Worm (Caenorhabditis elegans) whole organism, L3 larva: ENCODE results near the gene popl-1.

ENCODE experiments used
- R02D3.7 ChIP-seq: fragments of 150-350 bp; optimal IDR thresholded peaks from 2 replicates; lab custom pipeline; 2014; ENCODE audit warnings: missing biosample characterization, missing genetic modification characterization
- ZK546.5 ChIP-seq: sonication (generic microtip); optimal IDR thresholded peaks from 2 replicates; lab custom pipeline; 2017; ENCODE audit warnings: missing biosample characterization, missing genetic modification characterization
- ceh-16 ChIP-seq: sonication (generic microtip); optimal IDR thresholded peaks from 2 replicates; lab custom pipeline; 2017; ENCODE audit warnings: missing biosample characterization, missing genetic modification characterization
- ceh-28 ChIP-seq: fragments of 150-350 bp; optimal IDR thresholded peaks from 2 replicates; lab custom pipeline; 2014; ENCODE audit warnings: missing biosample characterization, missing genetic modification reagents, missing genetic modification characterization
- ceh-82 ChIP-seq: fragments of 150-350 bp; optimal IDR thresholded peaks from 2 replicates; lab custom pipeline; 2014; ENCODE audit warnings: missing biosample characterization, missing genetic modification characterization
- ceh-9 ChIP-seq: sonication (generic microtip); optimal IDR thresholded peaks from 2 replicates; lab custom pipeline; 2018; ENCODE audit warnings: missing biosample characterization, missing genetic modification characterization
- daf-12 ChIP-seq: fragments of 150-350 bp; optimal IDR thresholded peaks from 2 replicates; lab custom pipeline; 2014; ENCODE audit warnings: missing biosample characterization, missing genetic modification reagents, missing genetic modification characterization
- elt-1 ChIP-seq: fragments of 150-350 bp; optimal IDR thresholded peaks from 2 replicates; lab custom pipeline; 2014; ENCODE audit warnings: missing biosample characterization, missing genetic modification characterization
- eor-1 ChIP-seq, 2 experiments: fragments of 150-350 bp; optimal IDR thresholded peaks; 2 replicates each; lab custom pipeline; 2014 to 2018; ENCODE audit warnings: missing biosample characterization in 2 of 2, missing genetic modification characterization in 2 of 2
- fkh-10 ChIP-seq: sonication (generic microtip); optimal IDR thresholded peaks from 2 replicates; lab custom pipeline; 2017; ENCODE audit warnings: missing biosample characterization, missing genetic modification reagents, missing genetic modification characterization
- hmg-11 ChIP-seq: sonication (generic microtip); optimal IDR thresholded peaks from 2 replicates; lab custom pipeline; 2016; ENCODE audit warnings: missing genetic modification characterization, missing compliant biosample characterization
- jun-1 ChIP-seq: fragments of 150-350 bp; optimal IDR thresholded peaks from 2 replicates; lab custom pipeline; 2014; ENCODE audit warnings: missing biosample characterization, missing genetic modification reagents, missing genetic modification characterization
- lin-39 ChIP-seq: fragments of 150-350 bp; optimal IDR thresholded peaks from 2 replicates; lab custom pipeline; 2018; ENCODE audit warnings: missing biosample characterization, missing genetic modification reagents, missing genetic modification characterization
- lsy-12 ChIP-seq: sonication (generic microtip); optimal IDR thresholded peaks from 2 replicates; lab custom pipeline; 2016; ENCODE audit warnings: mild to moderate bottlenecking, missing genetic modification characterization, missing compliant biosample characterization
- mml-1 ChIP-seq: fragments of 150-350 bp; sonication (generic microtip); optimal IDR thresholded peaks from 3 replicates; lab custom pipeline; 2014; ENCODE audit warnings: missing biosample characterization, missing genetic modification characterization
- nfya-1 ChIP-seq: sonication (generic microtip); optimal IDR thresholded peaks from 2 replicates; lab custom pipeline; 2017; ENCODE audit warnings: missing genetic modification characterization, mild to moderate bottlenecking, missing compliant biosample characterization, antibody characterized with exemption, moderate library complexity; ENCODE audit not compliant: insufficient read depth
- nhr-11 ChIP-seq: fragments of 150-350 bp; optimal IDR thresholded peaks from 2 replicates; lab custom pipeline; 2014; ENCODE audit warnings: missing biosample characterization, missing genetic modification characterization
- nhr-12 ChIP-seq: fragments of 150-350 bp; optimal IDR thresholded peaks from 2 replicates; lab custom pipeline; 2014; ENCODE audit warnings: missing biosample characterization, missing genetic modification characterization
- nhr-237 ChIP-seq: fragments of 150-350 bp; optimal IDR thresholded peaks from 2 replicates; lab custom pipeline; 2014; ENCODE audit warnings: missing biosample characterization, missing genetic modification characterization
- nhr-43 ChIP-seq: sonication (generic microtip); optimal IDR thresholded peaks from 2 replicates; lab custom pipeline; 2016; ENCODE audit warnings: mild to moderate bottlenecking, missing genetic modification characterization, missing compliant biosample characterization; ENCODE audit not compliant: poor library complexity, severe bottlenecking
- nhr-67 ChIP-seq: fragments of 150-350 bp; optimal IDR thresholded peaks from 2 replicates; lab custom pipeline; 2014; ENCODE audit warnings: missing biosample characterization, missing genetic modification characterization
- nhr-76 ChIP-seq: fragments of 150-350 bp; sonication (generic microtip); optimal IDR thresholded peaks from 5 replicates; lab custom pipeline; 2014; ENCODE audit warnings: missing biosample characterization, missing genetic modification characterization
- nhr-77 ChIP-seq: fragments of 150-350 bp; optimal IDR thresholded peaks from 2 replicates; lab custom pipeline; 2014; ENCODE audit warnings: missing biosample characterization, missing genetic modification characterization
- pha-4 ChIP-seq: fragments of 150-350 bp; optimal IDR thresholded peaks from 2 replicates; lab custom pipeline; 2014; ENCODE audit warnings: missing biosample characterization, missing genetic modification reagents, missing genetic modification characterization
- pqm-1 ChIP-seq: fragments of 150-350 bp; optimal IDR thresholded peaks from 2 replicates; lab custom pipeline; 2017; ENCODE audit warnings: missing biosample characterization, missing genetic modification characterization, inconsistent platforms
- sea-2 ChIP-seq: fragments of 150-350 bp; sonication (generic microtip); optimal IDR thresholded peaks from 4 replicates; lab custom pipeline; 2014; ENCODE audit warnings: missing biosample characterization, missing genetic modification reagents, missing genetic modification characterization
- skn-1 ChIP-seq: fragments of 150-350 bp; optimal IDR thresholded peaks from 2 replicates; lab custom pipeline; 2014; ENCODE audit warnings: missing biosample characterization, missing genetic modification characterization
- snpc-4 ChIP-seq: fragments of 150-350 bp; optimal IDR thresholded peaks from 2 replicates; lab custom pipeline; 2014; ENCODE audit warnings: missing biosample characterization, missing genetic modification characterization
- tbx-2 ChIP-seq: sonication (generic microtip); optimal IDR thresholded peaks from 2 replicates; lab custom pipeline; 2016; ENCODE audit warnings: mild to moderate bottlenecking, missing genetic modification characterization, missing compliant biosample characterization
- unc-39 ChIP-seq: sonication (generic microtip); optimal IDR thresholded peaks from 4 replicates; lab custom pipeline; 2017; ENCODE audit warnings: missing biosample characterization, missing genetic modification characterization
- ztf-4 ChIP-seq: fragments of 150-350 bp; optimal IDR thresholded peaks from 2 replicates; lab custom pipeline; 2014; ENCODE audit warnings: missing biosample characterization, missing genetic modification characterization

popl-1 gene

ce11 chrIII:6430834-6431233, at the start of gene popl-1:
popl-1 (minus strand) TSS chrIII:6430934.
- TF ChIP-seq ceh-9 (tag; lab: Kevin White, UChicago) (no peak), nhr-11 (tag; lab: Kevin White, UChicago) (no peak), fkh-10 (GFP tag; lab: Kevin White, UChicago) (no peak), pha-4 (no peak), unc-39 (tag; lab: Kevin White, UChicago) (no peak), eor-1 (tag; optimal IDR thresholded peaks at IDR 0.05; lab: Kevin White, UChicago) (no peak), ceh-28 (tag; lab: Kevin White, UChicago) (no peak), nhr-77 (no peak)

ce11 chrIII:6479439-6479838, 48.7 kb upstream of the popl-1 start:
- TF ChIP-seq nhr-67 (tag; lab: Kevin White, UChicago) (no peak), ceh-82 (no peak), sea-2 (GFP tag; lab: Kevin White, UChicago) (no peak), jun-1 (tag; lab: Kevin White, UChicago) (no peak), ztf-4 (tag; lab: Kevin White, UChicago) (no peak), ZK546.5 (tag; lab: Kevin White, UChicago) (no peak), daf-12 (tag; lab: Kevin White, UChicago) (no peak), fkh-10 (GFP tag; lab: Kevin White, UChicago) (no peak), mml-1 (no peak), nhr-43 (tag; lab: Kevin White, UChicago) (no peak)

ce11 chrIII:6478256-6479004, 47.7 kb upstream of the popl-1 start, which contains the start of gene zip-8:
zip-8 (plus strand) TSS chrIII:6478955.
- TF ChIP-seq nhr-12: no peak
- TF ChIP-seq lin-39 (tag; lab: Kevin White, UChicago): no peak
- TF ChIP-seq pqm-1 (tag; lab: Kevin White, UChicago): no peak
- no peak for TF ChIP-seq ceh-9 (tag; lab: Kevin White, UChicago)
- TF ChIP-seq mml-1: no peak
- no peak for TF ChIP-seq ceh-16 (tag; lab: Kevin White, UChicago)

ce11 chrIII:6476380-6476779, 45.6 kb upstream of the popl-1 start:
- no peak for TF ChIP-seq pqm-1 (tag; lab: Kevin White, UChicago)
- no peak for TF ChIP-seq ceh-28 (tag; lab: Kevin White, UChicago)
- no peak for TF ChIP-seq nhr-237 (tag; lab: Kevin White, UChicago)
- TF ChIP-seq nfya-1 (tag; lab: Kevin White, UChicago): no peak
- TF ChIP-seq R02D3.7 (tag; lab: Kevin White, UChicago): no peak
- no peak for TF ChIP-seq ceh-9 (tag; lab: Kevin White, UChicago)
- TF ChIP-seq fkh-10 (GFP tag; lab: Kevin White, UChicago): no peak
- TF ChIP-seq nhr-76 (tag; lab: Kevin White, UChicago): no peak

ce11 chrIII:6471451-6471850, 40.7 kb upstream of the popl-1 start, which contains the start of gene wht-6:
wht-6 (plus strand) TSS chrIII:6471751.
- TF ChIP-seq jun-1 (tag; lab: Kevin White, UChicago) (no peak), snpc-4 (tag; lab: Kevin White, UChicago) (no peak), nhr-76 (tag; lab: Kevin White, UChicago) (no peak), skn-1 (tag; lab: Kevin White, UChicago) (no peak), elt-1 (no peak), ceh-9 (tag; lab: Kevin White, UChicago) (no peak), R02D3.7 (tag; lab: Kevin White, UChicago) (no peak), nhr-43 (tag; lab: Kevin White, UChicago) (no peak), ceh-28 (tag; lab: Kevin White, UChicago) (no peak)

ce11 chrIII:6467005-6467404, 36.3 kb upstream of the popl-1 start, which contains the start of gene T26A5.2:
T26A5.2 (plus strand) TSS chrIII:6467305.
- TF ChIP-seq R02D3.7 (tag; lab: Kevin White, UChicago) (no peak), tbx-2 (no peak), lsy-12 (tag; lab: Kevin White, UChicago) (no peak), nhr-76 (tag; lab: Kevin White, UChicago) (no peak), nhr-11 (tag; lab: Kevin White, UChicago) (no peak), jun-1 (tag; lab: Kevin White, UChicago) (no peak), hmg-11 (tag; lab: Kevin White, UChicago) (no peak)
